Worm (Caenorhabditis elegans) whole organism, early embryonic: Measurements from ENCODE around the gene W06D11.2.

Experiments used
- aly-1 ChIP-seq: sonication (generic microtip); optimal IDR thresholded peaks from 2 replicates; lab custom pipeline; 2016; ENCODE audit warnings: missing genetic modification characterization, missing compliant biosample characterization
- ama-1 ChIP-seq: fragments of 150-350 bp; optimal IDR thresholded peaks from 2 replicates; lab custom pipeline; 2014
- ceh-13 ChIP-seq: fragments of 200-800 bp; sonication (Bioruptor generic); optimal IDR thresholded peaks from 2 replicates; lab custom pipeline; 2018; ENCODE audit warnings: mild to moderate bottlenecking, missing genetic modification characterization, missing compliant biosample characterization
- ceh-36 ChIP-seq: sonication (generic microtip); optimal IDR thresholded peaks from 2 replicates; lab custom pipeline; 2016; ENCODE audit warnings: missing genetic modification characterization, inconsistent platforms, missing compliant biosample characterization
- hmg-4 ChIP-seq: fragments of 200-800 bp; sonication (Bioruptor generic); optimal IDR thresholded peaks from 2 replicates; lab custom pipeline; 2018; ENCODE audit warnings: mild to moderate bottlenecking, missing genetic modification characterization, missing compliant biosample characterization
- scrt-1 ChIP-seq: fragments of 200-800 bp; sonication (Bioruptor generic); IDR thresholded peaks from 2 replicates; pipeline ENCODE4 v1.3.6; 2022; ENCODE audit warnings: missing genetic modification characterization, missing compliant biosample characterization
- sea-1 ChIP-seq: fragments of 200-800 bp; sonication (Bioruptor generic); conservative IDR thresholded peaks from 2 replicates; pipeline ENCODE4 v1.3.6; 2022; ENCODE audit warnings: missing genetic modification characterization, missing compliant biosample characterization
- tbx-11 ChIP-seq: fragments of 200-800 bp; sonication (Bioruptor generic); IDR thresholded peaks from 2 replicates; pipeline ENCODE4 v1.3.6; 2022; ENCODE audit warnings: missing genetic modification characterization, missing compliant biosample characterization

ce11 chrX:12298324-12298723, 1.8 kb upstream of the W06D11.2 start, which contains the start of gene W06D11.3:
- TF ChIP-seq hmg-4 (GFP tag; lab: Kevin White, UChicago) (no peak), ama-1 (no peak), tbx-11 (GFP tag; lab: Robert Waterston, UW) (no peak), ceh-13 (GFP tag; lab: Kevin White, UChicago) (no peak), scrt-1 (no peak), aly-1 (no peak), sea-1 (GFP tag; lab: Robert Waterston, UW) (no peak), ceh-36 (tag; lab: Kevin White, UChicago) (no peak)
